Comparison of ENCODE assay signal across 1 fruit fly cellular context in the genomic region with DNA sequence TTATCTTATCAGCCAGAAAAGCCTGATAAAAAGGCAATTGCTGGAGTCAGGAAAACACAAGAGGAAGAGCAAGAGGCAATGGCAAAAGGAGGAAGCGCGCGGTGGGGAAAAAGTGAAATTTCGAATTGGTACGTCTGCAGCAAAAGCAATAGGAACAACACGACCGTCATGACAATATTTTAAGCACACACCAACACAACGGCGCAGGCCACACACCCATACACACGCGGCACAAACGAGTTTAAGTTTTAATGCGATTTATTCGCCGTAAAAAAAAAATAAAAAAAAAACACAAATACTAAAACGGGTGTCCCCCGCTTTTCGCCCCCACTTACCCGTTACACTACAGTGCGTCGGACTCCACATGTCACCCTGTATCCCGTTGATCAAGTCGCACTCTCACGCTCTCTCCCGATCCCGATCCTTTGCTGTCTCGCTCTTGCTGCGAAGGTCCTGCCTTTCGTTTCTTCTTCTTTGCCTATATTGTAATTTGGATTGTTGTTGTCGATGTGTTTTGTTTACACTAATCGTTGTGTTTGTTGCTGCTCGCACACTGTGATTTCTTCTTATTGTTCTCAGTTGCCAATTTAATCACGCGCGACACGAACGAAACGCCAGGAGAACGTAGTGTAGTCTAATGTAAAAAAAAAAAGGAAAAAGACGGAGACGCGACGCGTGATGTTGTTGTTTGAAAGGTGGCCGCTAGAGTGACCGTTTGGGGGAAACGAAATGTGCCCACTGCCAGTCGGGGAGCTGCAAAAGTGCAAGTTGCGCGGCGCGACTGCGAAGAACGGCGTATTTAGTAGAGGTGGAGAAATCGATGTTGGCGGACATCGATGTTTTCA.
TF ChIP-seq lines count a peak whose summit lies in the region.

Gene Rip11, minus strand, starts transcription at position 794 of the 845 bp plus-strand sequence.

TF ChIP-seq in whole organism, embryonic, 481 proteins besides CTCF, POLR2A, EP300 and RAD21 (continued from another document and continues in another):
- TF ChIP-seq nau (GFP tag; optimal IDR thresholded peaks at IDR 0.05; lab: Kevin White, UChicago), result no peak
- TF ChIP-seq disco-r (GFP tag; optimal IDR thresholded peaks at IDR 0.05; lab: Kevin White, UChicago), result no peak
- no peak for TF ChIP-seq pan (optimal IDR thresholded peaks at IDR 0.05; lab: Kevin White, UChicago)
- no peak for TF ChIP-seq pan (GFP tag; optimal IDR thresholded peaks at IDR 0.05 in 1 of 2, IDR thresholded peaks at IDR 0.05 in 1 of 2)
- TF ChIP-seq CG8359 (GFP tag; optimal IDR thresholded peaks at IDR 0.05; lab: Kevin White, UChicago; ENCODE audit: borderline replicate concordance), result no peak
- TF ChIP-seq cg (GFP tag; optimal IDR thresholded peaks at IDR 0.05; lab: Kevin White, UChicago), result peak; percentile 61
- TF ChIP-seq Bgb (GFP tag; IDR thresholded peaks at IDR 0.05; lab: Robert Waterston, UW; ENCODE audit: partially characterized antibody), result peak; percentile 53
- no peak for TF ChIP-seq bowl (GFP tag; IDR thresholded peaks at IDR 0.05; lab: Robert Waterston, UW)
- no peak for TF ChIP-seq lola (GFP tag; optimal IDR thresholded peaks at IDR 0.05; lab: Kevin White, UChicago)
- peak; percentile 94 for TF ChIP-seq nom (GFP tag; optimal IDR thresholded peaks at IDR 0.05; lab: Kevin White, UChicago)
- no peak for TF ChIP-seq CG8478 (optimal IDR thresholded peaks at IDR 0.05; lab: Kevin White, UChicago)
- no peak for TF ChIP-seq CG3838 (GFP tag; optimal IDR thresholded peaks at IDR 0.05; lab: Kevin White, UChicago)
- TF ChIP-seq Sin3A (optimal IDR thresholded peaks at IDR 0.05; lab: Kevin White, UChicago), result no peak
- peak; percentile 12 for TF ChIP-seq CG11504 (tag; optimal IDR thresholded peaks at IDR 0.05; lab: Kevin White, UChicago)
- no peak for TF ChIP-seq br (optimal IDR thresholded peaks at IDR 0.05; lab: Kevin White, UChicago)
- TF ChIP-seq salm (tag; optimal IDR thresholded peaks at IDR 0.05; lab: Kevin White, UChicago), result no peak
- no peak for TF ChIP-seq CG7839 (tag; optimal IDR thresholded peaks at IDR 0.05; lab: Kevin White, UChicago)
- no peak for TF ChIP-seq CG1602 (GFP tag; optimal IDR thresholded peaks at IDR 0.05; lab: Kevin White, UChicago)
- TF ChIP-seq CG14667 (GFP tag; IDR thresholded peaks at IDR 0.05; lab: Robert Waterston, UW), result no peak
- TF ChIP-seq CG13775 (GFP tag; optimal IDR thresholded peaks at IDR 0.05; lab: Kevin White, UChicago), result no peak
- no peak for TF ChIP-seq fd64A (GFP tag; optimal IDR thresholded peaks at IDR 0.05; lab: Kevin White, UChicago)
- peak; percentile 44 for TF ChIP-seq sug (tag; optimal IDR thresholded peaks at IDR 0.05; lab: Kevin White, UChicago)
- peak; percentile 80 for TF ChIP-seq sqz (GFP tag; optimal IDR thresholded peaks at IDR 0.05; lab: Kevin White, UChicago)
- TF ChIP-seq CG10431 (GFP tag; optimal IDR thresholded peaks at IDR 0.05; lab: Kevin White, UChicago), result no peak
- no peak for TF ChIP-seq C15 (GFP tag; IDR thresholded peaks at IDR 0.05; lab: Robert Waterston, UW)
- TF ChIP-seq CG14441 (GFP tag; IDR thresholded peaks at IDR 0.05; lab: Robert Waterston, UW), result peak; percentile 39; the same call in 1 of the 2 replicates
- TF ChIP-seq vvl (GFP tag; IDR thresholded peaks at IDR 0.05; lab: Robert Waterston, UW), result peak; percentile 38
- TF ChIP-seq CG4328 (GFP tag; optimal IDR thresholded peaks at IDR 0.05; lab: Kevin White, UChicago), result peak; percentile 50
- peak; percentile 24 for TF ChIP-seq az2 (GFP tag; optimal IDR thresholded peaks at IDR 0.05; lab: Kevin White, UChicago)
- TF ChIP-seq sima (GFP tag; optimal IDR thresholded peaks at IDR 0.05; lab: Kevin White, UChicago), result no peak
- 0 out of 3 replicates have a peak, but pooled peaks have one; percentile 4 for TF ChIP-seq ken (GFP tag; IDR thresholded peaks at IDR 0.05; lab: Robert Waterston, UW)
- no peak for TF ChIP-seq eyg (GFP tag; optimal IDR thresholded peaks at IDR 0.05; lab: Kevin White, UChicago)
- no peak for TF ChIP-seq CG4282 (GFP tag; optimal IDR thresholded peaks at IDR 0.05; lab: Kevin White, UChicago)
- TF ChIP-seq wek (GFP tag; optimal IDR thresholded peaks at IDR 0.05; lab: Kevin White, UChicago), result no peak
- TF ChIP-seq dmrt99B (tag; optimal IDR thresholded peaks at IDR 0.05; lab: Kevin White, UChicago), result no peak
- peak; percentile 47 for TF ChIP-seq CG17359 (tag; optimal IDR thresholded peaks at IDR 0.05; lab: Kevin White, UChicago)
- no peak for TF ChIP-seq mirr (GFP tag; optimal IDR thresholded peaks at IDR 0.05; lab: Kevin White, UChicago)
- no peak for TF ChIP-seq Oaz (GFP tag; IDR thresholded peaks at IDR 0.05; lab: Robert Waterston, UW)
- no peak for TF ChIP-seq HLH4C (GFP tag; IDR thresholded peaks at IDR 0.05; lab: Robert Waterston, UW; ENCODE audit: partially characterized antibody)
- TF ChIP-seq ac (GFP tag; optimal IDR thresholded peaks at IDR 0.05; lab: Kevin White, UChicago), result no peak
- no peak for TF ChIP-seq CG5180 (GFP tag; optimal IDR thresholded peaks at IDR 0.05; lab: Kevin White, UChicago)
- TF ChIP-seq B-H1 (GFP tag; IDR thresholded peaks at IDR 0.05; lab: Robert Waterston, UW), result no peak
- TF ChIP-seq CHES-1-like (GFP tag; optimal IDR thresholded peaks at IDR 0.05; lab: Kevin White, UChicago), result peak; percentile 50
- TF ChIP-seq ham (GFP tag; IDR thresholded peaks at IDR 0.05; lab: Robert Waterston, UW), result no peak
- TF ChIP-seq pros (GFP tag; optimal IDR thresholded peaks at IDR 0.05; lab: Kevin White, UChicago), result no peak
- TF ChIP-seq CG42726 (GFP tag; IDR thresholded peaks at IDR 0.05; lab: Robert Waterston, UW; ENCODE audit: partially characterized antibody), result peak; percentile 59
- no peak for TF ChIP-seq CG12219 (GFP tag; optimal IDR thresholded peaks at IDR 0.05; lab: Kevin White, UChicago)
- TF ChIP-seq CG32772 (GFP tag; IDR thresholded peaks at IDR 0.05; lab: Robert Waterston, UW), result peak; percentile 77
- TF ChIP-seq tup (GFP tag; optimal IDR thresholded peaks at IDR 0.05; lab: Kevin White, UChicago), result no peak
- TF ChIP-seq tll (GFP tag; optimal IDR thresholded peaks at IDR 0.05; lab: Kevin White, UChicago), result no peak
- TF ChIP-seq fru (optimal IDR thresholded peaks at IDR 0.05; lab: Kevin White, UChicago), result no peak
- TF ChIP-seq fd102C (GFP tag; optimal IDR thresholded peaks at IDR 0.05; lab: Kevin White, UChicago), result no peak
- TF ChIP-seq fd96Cb (tag; optimal IDR thresholded peaks at IDR 0.05; lab: Kevin White, UChicago), result no peak
- TF ChIP-seq amos (GFP tag; IDR thresholded peaks at IDR 0.05; lab: Robert Waterston, UW; ENCODE audit: partially characterized antibody), result peak; percentile 63
- no peak for TF ChIP-seq CG18764 (GFP tag; optimal IDR thresholded peaks at IDR 0.05; lab: Kevin White, UChicago)
- no peak for TF ChIP-seq sd (tag; optimal IDR thresholded peaks at IDR 0.05; lab: Kevin White, UChicago)
- TF ChIP-seq ERR (GFP tag; optimal IDR thresholded peaks at IDR 0.05; lab: Kevin White, UChicago), result no peak
- TF ChIP-seq kay (GFP tag; optimal IDR thresholded peaks at IDR 0.05; lab: Kevin White, UChicago), result no peak
- TF ChIP-seq Asciz (GFP tag; optimal IDR thresholded peaks at IDR 0.05; lab: Kevin White, UChicago), result no peak
- no peak for TF ChIP-seq Spps (tag; optimal IDR thresholded peaks at IDR 0.05; lab: Kevin White, UChicago)
- peak in 1 of 2 experiments; percentile 28 for TF ChIP-seq dpn (GFP tag; optimal IDR thresholded peaks at IDR 0.05; lab: Kevin White, UChicago)
- TF ChIP-seq CG9932 (GFP tag; IDR thresholded peaks at IDR 0.05; lab: Robert Waterston, UW), result peak; percentile 67
- TF ChIP-seq CG11398 (GFP tag; optimal IDR thresholded peaks at IDR 0.05; lab: Kevin White, UChicago), result no peak
- no peak for TF ChIP-seq trh (GFP tag; optimal IDR thresholded peaks at IDR 0.05; lab: Kevin White, UChicago)
- peak; percentile 16 for TF ChIP-seq HmgZ (tag; optimal IDR thresholded peaks at IDR 0.05; lab: Kevin White, UChicago)
- TF ChIP-seq hbn (GFP tag; IDR thresholded peaks at IDR 0.05; lab: Robert Waterston, UW; ENCODE audit: partially characterized antibody), result 0 out of 2 replicates have a peak, but pooled peaks have one; percentile 12
- peak; percentile 24; the same call in 2 of the 3 replicates for TF ChIP-seq Dbx (GFP tag; IDR thresholded peaks at IDR 0.05; lab: Robert Waterston, UW)
- TF ChIP-seq otp (GFP tag; IDR thresholded peaks at IDR 0.05; lab: Robert Waterston, UW), result peak; percentile 43; the same call in 1 of the 3 replicates
- no peak for TF ChIP-seq CG14860 (GFP tag; IDR thresholded peaks at IDR 0.05; lab: Robert Waterston, UW; ENCODE audit: partially characterized antibody)
- TF ChIP-seq org-1 (GFP tag; optimal IDR thresholded peaks at IDR 0.05; lab: Kevin White, UChicago), result no peak
- TF ChIP-seq HHEX (GFP tag; optimal IDR thresholded peaks at IDR 0.05; lab: Kevin White, UChicago), result no peak
- no peak for TF ChIP-seq ranshi (GFP tag; IDR thresholded peaks at IDR 0.05; lab: Robert Waterston, UW)
- TF ChIP-seq CG10543 (GFP tag; optimal IDR thresholded peaks at IDR 0.05; lab: Kevin White, UChicago), result no peak
- TF ChIP-seq CG15601 (tag; optimal IDR thresholded peaks at IDR 0.05; lab: Kevin White, UChicago), result no peak
- peak; percentile 8 for TF ChIP-seq CG3163 (GFP tag; optimal IDR thresholded peaks at IDR 0.05; lab: Kevin White, UChicago)
- TF ChIP-seq Mes4 (GFP tag; optimal IDR thresholded peaks at IDR 0.05; lab: Kevin White, UChicago), result no peak
- no peak for TF ChIP-seq Hmx (GFP tag; optimal IDR thresholded peaks at IDR 0.05; lab: Kevin White, UChicago)
- TF ChIP-seq Nf-YC (tag; optimal IDR thresholded peaks at IDR 0.05; lab: Kevin White, UChicago), result peak; percentile 0
- TF ChIP-seq CG14014 (GFP tag; IDR thresholded peaks at IDR 0.05; lab: Robert Waterston, UW), result peak; percentile 62
- no peak for TF ChIP-seq Atf3 (GFP tag; optimal IDR thresholded peaks at IDR 0.05; lab: Kevin White, UChicago)
- no peak for TF ChIP-seq abd-A (tag; optimal IDR thresholded peaks at IDR 0.05; lab: Kevin White, UChicago)
- no peak for TF ChIP-seq CG31365 (tag; optimal IDR thresholded peaks at IDR 0.05; lab: Kevin White, UChicago)
- no peak for TF ChIP-seq Doc2 (GFP tag; IDR thresholded peaks at IDR 0.05; lab: Robert Waterston, UW)
- no peak for TF ChIP-seq CG1603 (tag; optimal IDR thresholded peaks at IDR 0.05; lab: Kevin White, UChicago)
- TF ChIP-seq CG30403 (GFP tag; optimal IDR thresholded peaks at IDR 0.05; lab: Kevin White, UChicago), result peak; percentile 24
- 0 out of 3 replicates have a peak, but pooled peaks have one; percentile 40 for TF ChIP-seq CG11093 (GFP tag; IDR thresholded peaks at IDR 0.05; lab: Robert Waterston, UW)
- TF ChIP-seq CG15514 (GFP tag; optimal IDR thresholded peaks at IDR 0.05; lab: Kevin White, UChicago), result no peak
- peak; percentile 9; the same call in 1 of the 3 replicates for TF ChIP-seq CG2889 (GFP tag; IDR thresholded peaks at IDR 0.05; lab: Robert Waterston, UW)
- no peak for TF ChIP-seq Ptx1 (GFP tag; IDR thresholded peaks at IDR 0.05; lab: Robert Waterston, UW)
- no peak for TF ChIP-seq CG16815 (GFP tag; optimal IDR thresholded peaks at IDR 0.05; lab: Kevin White, UChicago)
- no peak for TF ChIP-seq yki (optimal IDR thresholded peaks at IDR 0.05; lab: Kevin White, UChicago)
- TF ChIP-seq cwo (GFP tag; optimal IDR thresholded peaks at IDR 0.05; lab: Kevin White, UChicago), result peak; percentile 2
- no peak for TF ChIP-seq esg (GFP tag; conservative IDR thresholded peaks at IDR 0.05; lab: Robert Waterston, UW)
- TF ChIP-seq dmrt11E (tag; optimal IDR thresholded peaks at IDR 0.05; lab: Kevin White, UChicago), result no peak
- no peak for TF ChIP-seq emc (GFP tag; optimal IDR thresholded peaks at IDR 0.05; lab: Kevin White, UChicago)
- 0 out of 2 replicates have a peak, but pooled peaks have one; percentile 13 for TF ChIP-seq rib (GFP tag; IDR thresholded peaks at IDR 0.05; lab: Robert Waterston, UW)
- TF ChIP-seq tx (GFP tag; optimal IDR thresholded peaks at IDR 0.05; lab: Kevin White, UChicago), result no peak
- peak; percentile 62 for TF ChIP-seq CG1832 (GFP tag; optimal IDR thresholded peaks at IDR 0.05; lab: Kevin White, UChicago)
- no peak for TF ChIP-seq Kr (GFP tag; optimal IDR thresholded peaks at IDR 0.05; lab: Kevin White, UChicago)
- peak; percentile 57; the same call in 2 of the 3 replicates for TF ChIP-seq Opbp (GFP tag; IDR thresholded peaks at IDR 0.05; lab: Robert Waterston, UW; ENCODE audit: partially characterized antibody)
- TF ChIP-seq CG10209 (GFP tag; optimal IDR thresholded peaks at IDR 0.05; lab: Kevin White, UChicago), result peak; percentile 2
- peak; percentile 34 for TF ChIP-seq row (GFP tag; IDR thresholded peaks at IDR 0.05; lab: Robert Waterston, UW)
- no peak for TF ChIP-seq pum (GFP tag; optimal IDR thresholded peaks at IDR 0.05; lab: Kevin White, UChicago)
- TF ChIP-seq CG12659 (GFP tag; optimal IDR thresholded peaks at IDR 0.05; lab: Kevin White, UChicago), result peak; percentile 17
- TF ChIP-seq dati (GFP tag; IDR thresholded peaks at IDR 0.05; lab: Robert Waterston, UW), result no peak
- no peak for TF ChIP-seq MTF-1 (GFP tag; optimal IDR thresholded peaks at IDR 0.05; lab: Kevin White, UChicago; ENCODE audit: borderline replicate concordance)
- peak; percentile 5 for TF ChIP-seq CG15696 (tag; optimal IDR thresholded peaks at IDR 0.05; lab: Kevin White, UChicago)
- peak; percentile 13 for TF ChIP-seq CG2678 (tag; optimal IDR thresholded peaks at IDR 0.05; lab: Kevin White, UChicago)
- TF ChIP-seq chm (GFP tag; IDR thresholded peaks at IDR 0.05; lab: Robert Waterston, UW), result peak; percentile 32
- TF ChIP-seq CG8290 (GFP tag; optimal IDR thresholded peaks at IDR 0.05; lab: Kevin White, UChicago), result no peak
- TF ChIP-seq CG8290 (tag; optimal IDR thresholded peaks at IDR 0.05; lab: Kevin White, UChicago), result peak in 1 of 2 experiments; percentile 41
- TF ChIP-seq CG30431 (GFP tag; optimal IDR thresholded peaks at IDR 0.05; lab: Kevin White, UChicago), result no peak
- TF ChIP-seq Dfd (GFP tag; optimal IDR thresholded peaks at IDR 0.05; lab: Kevin White, UChicago), result no peak
- no peak for TF ChIP-seq caup (GFP tag; optimal IDR thresholded peaks at IDR 0.05; lab: Kevin White, UChicago; ENCODE audit: severe bottlenecking)
- peak; percentile 16 for TF ChIP-seq maf-S (GFP tag; optimal IDR thresholded peaks at IDR 0.05; lab: Kevin White, UChicago)
- TF ChIP-seq gfzf (GFP tag; optimal IDR thresholded peaks at IDR 0.05; lab: Kevin White, UChicago), result peak; percentile 66
- no peak for TF ChIP-seq wor (GFP tag; IDR thresholded peaks at IDR 0.05; lab: Robert Waterston, UW)
- TF ChIP-seq Mad (GFP tag; optimal IDR thresholded peaks at IDR 0.05; lab: Kevin White, UChicago), result no peak
- TF ChIP-seq nerfin-2 (GFP tag; IDR thresholded peaks at IDR 0.05; lab: Robert Waterston, UW; ENCODE audit: partially characterized antibody), result no peak
- no peak for TF ChIP-seq gem (tag; optimal IDR thresholded peaks at IDR 0.05; lab: Kevin White, UChicago)
- TF ChIP-seq nmo (GFP tag; optimal IDR thresholded peaks at IDR 0.05; lab: Kevin White, UChicago), result no peak
- TF ChIP-seq CG6689 (GFP tag; IDR thresholded peaks at IDR 0.05; lab: Robert Waterston, UW), result peak; percentile 54
